Fruit fly (Drosophila melanogaster) whole organism, embryonic: ENCODE measurements around the gene aop.

Source experiments
- B-H1 ChIP-seq: fragments of 200-800 bp; sonication (Bioruptor generic); IDR thresholded peaks from 3 replicates; pipeline ENCODE4 v1.3.6; 2022; ENCODE audit warnings: missing biosample characterization, missing genetic modification characterization
- CG11696 ChIP-seq: fragments of 200-800 bp; sonication (Bioruptor generic); IDR thresholded peaks from 2 replicates; pipeline ENCODE4 v1.3.6; 2022; ENCODE audit warnings: missing biosample characterization, missing genetic modification characterization
- CG12155 ChIP-seq: fragments of 200-800 bp; sonication (Bioruptor generic); optimal IDR thresholded peaks from 3 replicates; lab custom pipeline; 2016; ENCODE audit warnings: missing biosample characterization, missing genetic modification characterization
- CG13287 ChIP-seq: fragments of 200-800 bp; sonication (Bioruptor generic); IDR thresholded peaks from 2 replicates; pipeline ENCODE4 v1.3.6; 2022; ENCODE audit warnings: missing biosample characterization, missing genetic modification characterization; ENCODE audit not compliant: partially characterized antibody
- CG14710 ChIP-seq: fragments of 200-800 bp; sonication (Bioruptor generic); optimal IDR thresholded peaks from 3 replicates; lab custom pipeline; 2019; ENCODE audit warnings: missing biosample characterization, mild to moderate bottlenecking, missing genetic modification characterization, moderate library complexity
- CG17912 ChIP-seq: fragments of 200-800 bp; sonication (Bioruptor generic); optimal IDR thresholded peaks from 2 replicates; lab custom pipeline; 2018; ENCODE audit warnings: missing biosample characterization, mild to moderate bottlenecking, missing genetic modification characterization
- CG18011 ChIP-seq: fragments of 200-800 bp; sonication (Bioruptor generic); optimal IDR thresholded peaks from 2 replicates; lab custom pipeline; 2017; ENCODE audit warnings: missing biosample characterization, missing genetic modification characterization, mild to moderate bottlenecking, moderate library complexity, missing genotype
- CG2678 ChIP-seq: fragments of 200-800 bp; sonication (Bioruptor generic); optimal IDR thresholded peaks from 3 replicates; lab custom pipeline; 2019; ENCODE audit warnings: missing biosample characterization, mild to moderate bottlenecking, missing genetic modification characterization, moderate library complexity
- CG3281 ChIP-seq: fragments of 200-800 bp; sonication (Bioruptor generic); optimal IDR thresholded peaks from 3 replicates; lab custom pipeline; 2017; ENCODE audit warnings: missing biosample characterization, mild to moderate bottlenecking, missing genetic modification characterization
- CG3407 ChIP-seq: fragments of 200-800 bp; sonication (Bioruptor generic); optimal IDR thresholded peaks from 2 replicates; lab custom pipeline; 2018; ENCODE audit warnings: missing biosample characterization, mild to moderate bottlenecking, missing genetic modification characterization
- CG42726 ChIP-seq: fragments of 200-800 bp; sonication (Bioruptor generic); IDR thresholded peaks from 2 replicates; pipeline ENCODE4 v1.3.6; 2022; ENCODE audit warnings: missing biosample characterization, missing genetic modification characterization; ENCODE audit not compliant: partially characterized antibody
- CG4282 ChIP-seq: fragments of 200-800 bp; sonication (Bioruptor generic); optimal IDR thresholded peaks from 2 replicates; lab custom pipeline; 2016; ENCODE audit warnings: missing biosample characterization, missing genetic modification characterization
- CG6683 ChIP-seq: fragments of 200-800 bp; sonication (Bioruptor generic); optimal IDR thresholded peaks from 2 replicates; lab custom pipeline; 2017; ENCODE audit warnings: missing biosample characterization, mild to moderate bottlenecking, missing genetic modification characterization, missing genetic modification reagents
- CG6765 ChIP-seq: fragments of 200-800 bp; sonication (Bioruptor generic); optimal IDR thresholded peaks from 3 replicates; lab custom pipeline; 2017; ENCODE audit warnings: missing biosample characterization, mild to moderate bottlenecking, missing genetic modification characterization
- CG7963 ChIP-seq: fragments of 200-800 bp; sonication (Bioruptor generic); IDR thresholded peaks from 3 replicates; pipeline ENCODE4 v1.3.6; 2022; ENCODE audit warnings: missing biosample characterization, missing genetic modification characterization; ENCODE audit not compliant: partially characterized antibody
- CG8478 ChIP-seq: fragments of >200 bp; optimal IDR thresholded peaks from 2 replicates; lab custom pipeline; 2018
- CG8944 ChIP-seq: fragments of 200-800 bp; sonication (Bioruptor generic); optimal IDR thresholded peaks from 3 replicates; lab custom pipeline; 2016; ENCODE audit warnings: missing biosample characterization, missing genetic modification characterization
- Doc3 ChIP-seq: fragments of 200-800 bp; sonication (Bioruptor generic); IDR thresholded peaks from 3 replicates; pipeline ENCODE4 v1.3.6; 2022; ENCODE audit warnings: missing biosample characterization, missing genetic modification characterization; ENCODE audit not compliant: partially characterized antibody
- Fer2 ChIP-seq: fragments of 200-800 bp; sonication (Bioruptor generic); optimal IDR thresholded peaks from 2 replicates; lab custom pipeline; 2018; ENCODE audit warnings: missing biosample characterization, mild to moderate bottlenecking, missing genetic modification characterization, moderate library complexity
- Hmx ChIP-seq: fragments of 200-800 bp; sonication (Bioruptor generic); optimal IDR thresholded peaks from 2 replicates; lab custom pipeline; 2016; ENCODE audit warnings: missing biosample characterization, missing genetic modification characterization
- Hr3 ChIP-seq: fragments of 200-800 bp; sonication (Bioruptor generic); optimal IDR thresholded peaks from 3 replicates; lab custom pipeline; 2016; ENCODE audit warnings: missing biosample characterization, missing genetic modification characterization
- Lhr ChIP-seq: fragments of 200-800 bp; sonication (Bioruptor generic); optimal IDR thresholded peaks from 3 replicates; lab custom pipeline; 2017; ENCODE audit warnings: mild to moderate bottlenecking, missing biosample characterization, missing genetic modification reagents, missing genetic modification characterization
- NC2α ChIP-seq: fragments of 200-800 bp; sonication (Bioruptor generic); optimal IDR thresholded peaks from 2 replicates; lab custom pipeline; 2016; ENCODE audit warnings: missing biosample characterization, missing genetic modification characterization
- NfI ChIP-seq: fragments of 200-800 bp; sonication (Bioruptor generic); optimal IDR thresholded peaks from 3 replicates; lab custom pipeline; 2018; ENCODE audit warnings: missing biosample characterization, mild to moderate bottlenecking, missing genetic modification characterization, moderate library complexity
- Oli ChIP-seq: fragments of 200-800 bp; sonication (Bioruptor generic); optimal IDR thresholded peaks from 2 replicates; lab custom pipeline; 2018; ENCODE audit warnings: missing biosample characterization, mild to moderate bottlenecking, missing genetic modification characterization, moderate library complexity
- Side ChIP-seq: fragments of 200-800 bp; sonication (Bioruptor generic); optimal IDR thresholded peaks from 2 replicates; lab custom pipeline; 2016; ENCODE audit warnings: missing biosample characterization, missing genetic modification characterization
- Ssrp ChIP-seq: fragments of 200-800 bp; sonication (Bioruptor generic); optimal IDR thresholded peaks from 2 replicates; lab custom pipeline; 2018; ENCODE audit warnings: missing biosample characterization, mild to moderate bottlenecking, missing genetic modification characterization, moderate library complexity
- Taf1 ChIP-seq: fragments of 200-800 bp; sonication (Bioruptor generic); IDR thresholded peaks from 2 replicates; pipeline ENCODE4 v1.3.6; 2022; ENCODE audit warnings: missing biosample characterization, missing genetic modification characterization
- Usf ChIP-seq: fragments of 200-800 bp; sonication (Bioruptor generic); optimal IDR thresholded peaks from 2 replicates; lab custom pipeline; 2017; ENCODE audit warnings: missing genotype, missing biosample characterization, missing genetic modification characterization
- crol ChIP-seq: fragments of 200-800 bp; sonication (Bioruptor generic); IDR thresholded peaks from 2 replicates; pipeline ENCODE4 v1.3.6; 2022; ENCODE audit warnings: missing biosample characterization, missing genetic modification characterization
- dmrt99B ChIP-seq: fragments of 200-800 bp; sonication (Bioruptor generic); optimal IDR thresholded peaks from 2 replicates; lab custom pipeline; 2018; ENCODE audit warnings: missing biosample characterization, mild to moderate bottlenecking, missing genetic modification characterization, moderate library complexity
- esg ChIP-seq: fragments of 200-800 bp; sonication (Bioruptor generic); conservative IDR thresholded peaks from 2 replicates; pipeline ENCODE4 v1.3.6; 2022; ENCODE audit warnings: missing biosample characterization, missing genetic modification characterization
- fd3F ChIP-seq: fragments of 200-800 bp; sonication (Bioruptor generic); optimal IDR thresholded peaks from 2 replicates; lab custom pipeline; 2018; ENCODE audit warnings: missing biosample characterization, mild to moderate bottlenecking, missing genetic modification characterization, moderate library complexity
- gsb ChIP-seq: fragments of 200-800 bp; sonication (Bioruptor generic); IDR thresholded peaks from 2 replicates; pipeline ENCODE4 v1.3.6; 2022; ENCODE audit warnings: missing biosample characterization, missing genetic modification characterization
- h ChIP-seq: fragments of >200 bp; optimal IDR thresholded peaks from 2 replicates; lab custom pipeline; 2017
- hkb ChIP-seq, 2 experiments: fragments of 200-800 bp in 1 of 2; fragments of >200 bp in 1 of 2; sonication (Bioruptor generic) in 1 of 2; IDR thresholded peaks in 1 of 2; optimal IDR thresholded peaks in 1 of 2; 2 replicates each; pipeline versions ENCODE4 v1.3.6 to Lab custom; 2017 to 2022; ENCODE audit warnings: missing biosample characterization in 1 of 2, missing genetic modification characterization in 1 of 2
- jing ChIP-seq: fragments of 200-800 bp; sonication (Bioruptor generic); optimal IDR thresholded peaks from 2 replicates; lab custom pipeline; 2018; ENCODE audit warnings: missing biosample characterization, mild to moderate bottlenecking, missing genetic modification characterization
- kni ChIP-seq: fragments of 200-800 bp; sonication (Bioruptor generic); optimal IDR thresholded peaks from 3 replicates; lab custom pipeline; 2017; ENCODE audit warnings: mild to moderate bottlenecking, missing biosample characterization, missing genetic modification reagents, missing genetic modification characterization
- maf-S ChIP-seq: fragments of 200-800 bp; sonication (Bioruptor generic); optimal IDR thresholded peaks from 2 replicates; lab custom pipeline; 2016; ENCODE audit warnings: missing biosample characterization, missing genetic modification characterization
- salm ChIP-seq: fragments of 200-800 bp; sonication (Bioruptor generic); optimal IDR thresholded peaks from 2 replicates; lab custom pipeline; 2018; ENCODE audit warnings: missing biosample characterization, mild to moderate bottlenecking, missing genetic modification characterization
- sens-2 ChIP-seq: fragments of 200-800 bp; sonication (Bioruptor generic); IDR thresholded peaks from 2 replicates; pipeline ENCODE4 v1.3.6; 2022; ENCODE audit warnings: missing biosample characterization, missing genetic modification characterization
- slbo ChIP-seq: fragments of 200-800 bp; sonication (Bioruptor generic); IDR thresholded peaks from 2 replicates; pipeline ENCODE4 v1.3.6; 2022; ENCODE audit warnings: missing biosample characterization, missing genetic modification characterization
- slou ChIP-seq: fragments of 200-800 bp; sonication (Bioruptor generic); optimal IDR thresholded peaks from 3 replicates; lab custom pipeline; 2016; ENCODE audit warnings: missing biosample characterization, missing genetic modification characterization
- tgo ChIP-seq: fragments of 200-800 bp; sonication (Bioruptor generic); IDR thresholded peaks from 3 replicates; pipeline ENCODE4 v1.3.6; 2022; ENCODE audit warnings: missing biosample characterization, missing genetic modification characterization
- toy ChIP-seq: fragments of 200-800 bp; sonication (Bioruptor generic); IDR thresholded peaks from 2 replicates; pipeline ENCODE4 v1.3.6; 2022; ENCODE audit warnings: missing biosample characterization, missing genetic modification characterization
- trem ChIP-seq: fragments of 200-800 bp; optimal IDR thresholded peaks from 3 replicates; lab custom pipeline; 2019; ENCODE audit warnings: missing biosample characterization, mild to moderate bottlenecking, missing genetic modification characterization, moderate library complexity
- ttk ChIP-seq: fragments of 200-800 bp; sonication (Bioruptor generic); IDR thresholded peaks from 2 replicates; pipeline ENCODE4 v2.1.2; 2022; ENCODE audit warnings: missing biosample characterization, missing genetic modification characterization
- yki ChIP-seq: fragments of >200 bp; optimal IDR thresholded peaks from 3 replicates; lab custom pipeline; 2018
- z ChIP-seq: fragments of 200-800 bp; sonication (Bioruptor generic); IDR thresholded peaks from 3 replicates; pipeline ENCODE4 v1.3.6; 2022; ENCODE audit warnings: missing biosample characterization, missing genetic modification characterization
- zfh1 ChIP-seq: fragments of 200-800 bp; sonication (Bioruptor generic); IDR thresholded peaks from 3 replicates; pipeline ENCODE4 v1.3.6; 2022; ENCODE audit warnings: missing biosample characterization, missing genetic modification characterization

aop gene

dm6 chr2L:2196590-2197474 lies 18.3 kb upstream of the aop start (continued):
- TF ChIP-seq Lhr (GFP tag; lab: Kevin White, UChicago) (peak; percentile 100), CG12155 (GFP tag; lab: Kevin White, UChicago) (peak; percentile 97), CG3407 (GFP tag; lab: Kevin White, UChicago) (peak; percentile 33), tgo (GFP tag; lab: Robert Waterston, UW) (no peak), h (no peak), hkb (optimal IDR thresholded peaks at IDR 0.05; lab: Kevin White, UChicago) (peak; percentile 19), hkb (GFP tag; IDR thresholded peaks at IDR 0.05; lab: Robert Waterston, UW) (no peak), Doc3 (GFP tag; lab: Robert Waterston, UW) (no peak), salm (tag; lab: Kevin White, UChicago) (no peak), dmrt99B (peak; percentile 37), Usf (peak; percentile 68), zfh1 (GFP tag; lab: Robert Waterston, UW) (no peak), Hr3 (peak; percentile 62), maf-S (GFP tag; lab: Kevin White, UChicago) (no peak), CG4282 (GFP tag; lab: Kevin White, UChicago) (peak; percentile 70), CG7963 (GFP tag; lab: Robert Waterston, UW) (no peak), Ssrp (tag; lab: Kevin White, UChicago) (peak; percentile 35), jing (no peak), CG6765 (GFP tag; lab: Kevin White, UChicago) (peak; percentile 62), slou (GFP tag; lab: Kevin White, UChicago) (peak; percentile 61), toy (GFP tag; lab: Robert Waterston, UW) (no peak), Fer2 (tag; lab: Kevin White, UChicago) (peak; percentile 20), CG8478 (lab: Kevin White, UChicago) (peak; percentile 94), yki (lab: Kevin White, UChicago) (no peak), CG18011 (GFP tag; lab: Kevin White, UChicago) (no peak), CG42726 (GFP tag; lab: Robert Waterston, UW) (no peak), trem (tag; lab: Kevin White, UChicago) (peak; percentile 17), CG13287 (GFP tag; lab: Robert Waterston, UW) (no peak), esg (no peak), crol (no peak), sens-2 (GFP tag; lab: Robert Waterston, UW) (no peak), CG14710 (tag; lab: Kevin White, UChicago) (peak; percentile 38), z (GFP tag; lab: Robert Waterston, UW) (no peak), Taf1 (GFP tag; lab: Robert Waterston, UW) (no peak), CG8944 (GFP tag; lab: Kevin White, UChicago) (no peak), CG17912 (GFP tag; lab: Kevin White, UChicago) (peak; percentile 81), CG6683 (GFP tag; lab: Kevin White, UChicago) (peak; percentile 59), CG3281 (GFP tag; lab: Kevin White, UChicago) (peak; percentile 72), slbo (GFP tag; lab: Robert Waterston, UW) (no peak), ttk (GFP tag; lab: Robert Waterston, UW) (no peak), Hmx (GFP tag; lab: Kevin White, UChicago) (no peak), Oli (peak; percentile 60), CG11696 (GFP tag; lab: Robert Waterston, UW) (no peak), Side (GFP tag; lab: Kevin White, UChicago) (peak; percentile 59), gsb (GFP tag; lab: Robert Waterston, UW) (no peak), fd3F (peak; percentile 9), CG2678 (tag; lab: Kevin White, UChicago) (peak; percentile 67), NC2α (GFP tag; lab: Kevin White, UChicago) (no peak), NfI (GFP tag; lab: Kevin White, UChicago) (peak; percentile 54), kni (GFP tag; lab: Kevin White, UChicago) (peak; percentile 99), B-H1 (GFP tag; lab: Robert Waterston, UW) (no peak)
